Worm (Caenorhabditis elegans): ENCODE measurements around the gene srj-13.

The srj-13 gene

DNA sequence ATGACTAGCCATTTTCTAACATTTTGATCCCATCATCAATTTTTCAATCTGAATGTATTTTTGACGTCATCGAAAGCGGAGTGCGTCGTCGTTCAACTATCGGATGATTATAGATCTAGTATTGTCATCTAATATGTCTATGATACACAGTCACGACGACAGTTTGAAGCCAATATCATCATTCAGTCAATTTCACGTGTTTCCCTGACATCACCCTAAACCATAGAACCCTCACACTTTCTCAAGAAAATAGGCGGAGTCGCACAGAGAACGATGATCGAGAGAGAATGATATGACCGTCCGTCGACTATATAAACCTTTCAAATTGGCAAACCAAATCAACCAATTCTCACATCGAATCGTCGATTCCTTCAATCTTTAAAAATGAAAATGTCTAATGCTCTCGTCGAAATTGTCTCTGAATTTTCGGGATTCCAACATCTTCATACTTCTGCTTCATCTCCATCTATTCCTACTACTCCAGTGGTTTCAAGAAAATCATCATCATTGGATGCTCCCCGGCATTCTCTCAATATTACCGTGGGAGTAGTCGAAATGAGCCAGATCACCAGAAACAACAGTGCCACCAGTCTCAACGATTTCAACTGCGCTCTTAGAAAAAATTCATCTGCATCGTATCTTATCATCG, 13.4 kb downstream of the srj-13 start, which contains the start of gene F18E3.13 (continued):
- TF ChIP-seq mel-28 (tag; optimal IDR thresholded peaks at IDR 0.05; ENCODE audit: borderline replicate concordance) (no peak), C17E4.6 (GFP tag; IDR thresholded peaks at IDR 0.05) (no peak), F22D6.2 (tag; optimal IDR thresholded peaks at IDR 0.05) (peak; percentile 21), ccch-3 (GFP tag; optimal IDR thresholded peaks at IDR 0.05) (no peak), B0035.1 (tag; optimal IDR thresholded peaks at IDR 0.05) (no peak), F10E7.11 (tag; optimal IDR thresholded peaks at IDR 0.05) (no peak), pha-4 (tag; optimal IDR thresholded peaks at IDR 0.05) (no peak), hmg-1.2 (GFP tag; IDR thresholded peaks at IDR 0.05) (no peak), athp-1 (tag; optimal IDR thresholded peaks at IDR 0.05) (no peak), Y56A3A.18 (GFP tag; IDR thresholded peaks at IDR 0.05) (no peak), snpc-1.1 (tag; optimal IDR thresholded peaks at IDR 0.05; ENCODE audit: insufficient read depth) (no peak), dpl-1 (GFP tag; optimal IDR thresholded peaks at IDR 0.05) (no peak), aptf-2 (GFP tag; conservative IDR thresholded peaks at IDR 0.05) (no peak), madf-6 (GFP tag; IDR thresholded peaks at IDR 0.05) (no peak), zfh-2 (GFP tag; conservative IDR thresholded peaks at IDR 0.05) (no peak), F33H1.4 (GFP tag; IDR thresholded peaks at IDR 0.05) (no peak), lin-35 (GFP tag; optimal IDR thresholded peaks at IDR 0.05) (no peak), Y53F4B.3 (GFP tag; IDR thresholded peaks at IDR 0.05) (no peak), ceh-27 (GFP tag; optimal IDR thresholded peaks at IDR 0.05) (no peak), let-526 (GFP tag; IDR thresholded peaks at IDR 0.05) (no peak), F57C9.4 (tag; optimal IDR thresholded peaks at IDR 0.05) (no peak), snpc-3.4 (tag; optimal IDR thresholded peaks at IDR 0.05) (no peak), F39B2.1 (GFP tag; IDR thresholded peaks at IDR 0.05) (no peak), snpc-4 (GFP tag; optimal IDR thresholded peaks at IDR 0.05) (no peak), snpc-4 (tag; optimal IDR thresholded peaks at IDR 0.05) (no peak), hrde-1 (tag; optimal IDR thresholded peaks at IDR 0.05; ENCODE audit: borderline replicate concordance) (no peak), ets-4 (GFP tag; optimal IDR thresholded peaks at IDR 0.05) (no peak), ztf-28 (GFP tag; IDR thresholded peaks at IDR 0.05) (no peak), die-1 (tag; optimal IDR thresholded peaks at IDR 0.05) (no peak), B0336.3 (GFP tag; IDR thresholded peaks at IDR 0.05) (no peak), repo-1 (tag; optimal IDR thresholded peaks at IDR 0.05) (no peak), ztf-3 (GFP tag; optimal IDR thresholded peaks at IDR 0.05) (no peak), ekl-4 (GFP tag; IDR thresholded peaks at IDR 0.05) (no peak)

ce11 chrV:7416569-7416968, 14.1 kb downstream of the srj-13 start:
- TF ChIP-seq let-526 (GFP tag; IDR thresholded peaks at IDR 0.05): no peak
- TF ChIP-seq nfya-2 (GFP tag; IDR thresholded peaks at IDR 0.05): no peak
- TF ChIP-seq ceh-58 (GFP tag; IDR thresholded peaks at IDR 0.05): no peak
- TF ChIP-seq Y53F4B.3 (GFP tag; IDR thresholded peaks at IDR 0.05): no peak
- no peak for TF ChIP-seq rcor-1 (GFP tag; IDR thresholded peaks at IDR 0.05)
- no peak for TF ChIP-seq tbx-9 (tag; optimal IDR thresholded peaks at IDR 0.05; ENCODE audit: borderline replicate concordance)
- TF ChIP-seq egl-44 (GFP tag; IDR thresholded peaks at IDR 0.05): no peak
- TF ChIP-seq unc-130 (GFP tag; optimal IDR thresholded peaks at IDR 0.05): no peak
